Fruit fly (Drosophila melanogaster): ENCODE data around the gene NijB.

DNA sequence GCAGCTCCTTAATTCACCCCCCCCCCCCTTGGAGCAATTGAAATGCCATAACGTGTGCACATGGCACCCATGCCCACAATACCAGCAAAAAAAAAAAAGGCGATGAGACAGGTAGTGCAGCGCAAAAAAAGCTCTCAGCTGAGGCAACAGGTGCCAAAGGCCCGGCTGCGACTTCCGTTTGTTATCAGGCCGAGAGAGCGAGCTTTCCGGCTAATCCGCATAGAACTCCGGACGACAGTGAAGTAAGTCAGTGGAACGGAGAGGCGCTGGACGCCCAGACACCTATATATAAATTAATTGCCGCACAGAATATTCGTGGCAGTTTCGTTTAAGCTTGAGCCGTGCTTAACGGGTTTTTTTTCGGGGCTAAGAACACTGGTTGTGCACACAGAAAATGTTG, 28.9 kb upstream of the NijB start, which contains the start of gene CG6865:
- TF ChIP-seq CTCF (optimal IDR thresholded peaks at IDR 0.05) (no peak), CG8478 (optimal IDR thresholded peaks at IDR 0.05) (no peak)
